Worm (Caenorhabditis elegans): ENCODE data around the gene C33G3.6.
A peak's percentile ranks its signal among the peaks of the same experiment; 100 is the strongest.

Gene C33G3.6

DNA sequence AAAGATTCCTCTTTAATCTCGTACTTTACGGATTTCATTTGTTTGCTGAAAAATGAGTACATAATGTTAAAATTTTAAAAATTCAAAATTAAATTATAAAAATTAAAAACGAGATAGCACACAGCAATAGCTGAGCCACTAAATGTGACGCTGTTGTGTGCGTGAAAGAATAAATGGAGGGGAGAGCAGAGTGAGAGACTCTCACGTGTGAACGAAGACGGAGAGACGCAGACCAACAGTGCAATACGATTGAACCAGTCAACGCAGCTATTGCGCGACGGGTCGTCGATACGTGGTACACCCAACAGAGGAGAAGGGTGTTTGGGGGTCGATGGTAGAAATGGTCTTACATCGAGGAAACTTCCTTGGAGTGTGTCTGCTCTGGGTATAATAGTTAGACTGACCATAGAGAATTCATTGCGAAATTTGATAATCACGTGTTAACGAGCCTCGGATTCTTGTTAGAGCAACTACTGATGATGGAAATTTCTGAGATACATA, 14.5 kb upstream of the C33G3.6 start, which contains the start of gene F16B12.4:
F16B12.4 (minus strand) TSS at position 51 of the 501 bp plus-strand sequence.
- TF ChIP-seq ceh-82 (tag; optimal IDR thresholded peaks at IDR 0.05) (no peak), eor-1 (tag; optimal IDR thresholded peaks at IDR 0.05) (no peak), hmg-11 (tag; optimal IDR thresholded peaks at IDR 0.05) (peak; percentile 11), nhr-11 (tag; optimal IDR thresholded peaks at IDR 0.05) (no peak), ZK546.5 (tag; optimal IDR thresholded peaks at IDR 0.05) (no peak), ceh-16 (tag; optimal IDR thresholded peaks at IDR 0.05) (no peak), nhr-43 (tag; optimal IDR thresholded peaks at IDR 0.05; ENCODE audit: poor library complexity, severe bottlenecking) (no peak), pha-4 (tag; optimal IDR thresholded peaks at IDR 0.05) (no peak), nhr-23 (tag; optimal IDR thresholded peaks at IDR 0.05) (no peak), fos-1 (tag; optimal IDR thresholded peaks at IDR 0.05) (no peak), ama-1 (optimal IDR thresholded peaks at IDR 0.05) (no peak), lsy-12 (tag; optimal IDR thresholded peaks at IDR 0.05) (no peak), nfya-1 (tag; optimal IDR thresholded peaks at IDR 0.05; ENCODE audit: insufficient read depth) (peak; percentile 22)

DNA sequence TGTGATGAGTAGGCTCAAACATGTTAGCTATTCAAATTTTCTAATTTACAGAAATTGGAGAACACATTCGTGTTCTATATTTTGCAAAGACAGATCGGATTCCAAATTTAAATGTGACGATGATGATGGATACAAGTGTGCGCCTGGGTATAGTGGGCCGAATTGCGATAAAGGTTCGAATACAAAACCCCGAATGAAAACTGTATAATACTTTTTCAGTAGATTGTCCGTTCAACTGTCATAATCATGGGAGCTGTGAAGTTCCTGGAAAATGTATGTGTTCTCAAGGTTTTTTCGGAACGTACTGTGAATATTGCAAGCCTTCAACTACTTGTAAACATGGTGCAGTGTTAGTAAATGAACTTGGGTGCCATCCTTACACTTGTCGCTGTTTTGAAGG, 6.9 kb upstream of the C33G3.6 start:
- TF ChIP-seq jun-1 (tag; optimal IDR thresholded peaks at IDR 0.05) (no peak), ceh-9 (tag; optimal IDR thresholded peaks at IDR 0.05) (no peak), nhr-23 (tag; optimal IDR thresholded peaks at IDR 0.05) (no peak), ceh-82 (tag; optimal IDR thresholded peaks at IDR 0.05) (no peak), ceh-28 (tag; optimal IDR thresholded peaks at IDR 0.05) (no peak), lin-15B (tag; optimal IDR thresholded peaks at IDR 0.05) (no peak), elt-3 (tag; optimal IDR thresholded peaks at IDR 0.05) (no peak), egl-5 (tag; optimal IDR thresholded peaks at IDR 0.05) (no peak), mml-1 (tag; optimal IDR thresholded peaks at IDR 0.05) (no peak), ztf-11 (tag; optimal IDR thresholded peaks at IDR 0.05) (no peak), ama-1 (optimal IDR thresholded peaks at IDR 0.05) (no peak), fos-1 (tag; optimal IDR thresholded peaks at IDR 0.05) (no peak), nfya-1 (tag; optimal IDR thresholded peaks at IDR 0.05; ENCODE audit: insufficient read depth) (no peak), elt-2 (tag; optimal IDR thresholded peaks at IDR 0.05) (no peak)

ce11 chrX:14090089-14090488, 6.0 kb upstream of the C33G3.6 start, which contains the start of gene dsl-4:
Gene dsl-4, plus strand, starts transcription at chrX:14090389.
- TF ChIP-seq fos-1 (tag; optimal IDR thresholded peaks at IDR 0.05) = no peak
- TF ChIP-seq nhr-12 (tag; optimal IDR thresholded peaks at IDR 0.05) = no peak
- TF ChIP-seq mml-1 (tag; optimal IDR thresholded peaks at IDR 0.05) = no peak

ce11 chrX:14085208-14085607, 1.1 kb upstream of the C33G3.6 start, which contains the start of gene F16B12.1:
Gene F16B12.1, plus strand, starts transcription at chrX:14085508.
- TF ChIP-seq nhr-43 (tag; optimal IDR thresholded peaks at IDR 0.05; ENCODE audit: poor library complexity, severe bottlenecking) (no peak), egl-5 (tag; optimal IDR thresholded peaks at IDR 0.05) (no peak), unc-39 (tag; optimal IDR thresholded peaks at IDR 0.05) (no peak), hmg-11 (tag; optimal IDR thresholded peaks at IDR 0.05) (no peak), elt-1 (tag; optimal IDR thresholded peaks at IDR 0.05) (no peak), sea-2 (GFP tag; optimal IDR thresholded peaks at IDR 0.05) (no peak), lin-39 (tag; optimal IDR thresholded peaks at IDR 0.05) (no peak), mdl-1 (tag; optimal IDR thresholded peaks at IDR 0.05) (no peak), ztf-4 (tag; optimal IDR thresholded peaks at IDR 0.05) (no peak), elt-3 (tag; optimal IDR thresholded peaks at IDR 0.05) (no peak), fkh-2 (tag; optimal IDR thresholded peaks at IDR 0.05) (no peak), nfya-1 (tag; optimal IDR thresholded peaks at IDR 0.05; ENCODE audit: insufficient read depth) (no peak), elt-2 (tag; optimal IDR thresholded peaks at IDR 0.05) (no peak), pha-4 (tag; optimal IDR thresholded peaks at IDR 0.05) (no peak), unc-62 (GFP tag; optimal IDR thresholded peaks at IDR 0.05) (no peak), nhr-28 (tag; optimal IDR thresholded peaks at IDR 0.05) (no peak), aly-2 (tag; optimal IDR thresholded peaks at IDR 0.05) (no peak), nhr-67 (tag; optimal IDR thresholded peaks at IDR 0.05) (no peak), nhr-77 (tag; optimal IDR thresholded peaks at IDR 0.05) (no peak)

DNA sequence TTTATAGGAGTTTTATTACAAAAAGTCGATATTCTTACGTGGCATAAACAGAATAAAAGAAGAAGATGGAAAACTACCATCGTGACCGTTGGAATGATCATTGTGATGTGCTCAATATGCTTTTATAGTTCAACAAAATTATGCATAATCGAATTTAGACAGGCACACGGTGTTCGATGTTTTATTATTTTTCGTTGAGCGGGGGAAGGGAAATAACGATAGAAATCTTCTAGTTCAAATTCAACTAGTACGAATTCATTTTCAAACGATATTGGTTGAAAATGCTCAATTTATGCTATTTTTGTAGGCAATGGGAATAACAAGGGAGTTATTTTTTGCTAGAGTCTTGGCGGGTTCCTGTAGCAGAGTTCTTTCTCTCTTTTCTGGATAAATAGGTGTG, 5.6 kb downstream of the C33G3.6 start, which contains the start of gene C33G3.5:
C33G3.5 (minus strand) TSS at position 101 of the 400 bp plus-strand sequence.
- TF ChIP-seq elt-2 (tag; optimal IDR thresholded peaks at IDR 0.05) (no peak), nhr-43 (tag; optimal IDR thresholded peaks at IDR 0.05; ENCODE audit: poor library complexity, severe bottlenecking) (no peak)
